Fruit fly (Drosophila melanogaster) whole organism, embryonic: ENCODE results near the gene CG43117.

Source experiments
- ATbp ChIP-seq: fragments of 200-800 bp; sonication (Bioruptor generic); optimal IDR thresholded peaks from 2 replicates; lab custom pipeline; 2017; ENCODE audit warnings: missing biosample characterization, mild to moderate bottlenecking, missing genetic modification characterization, missing genetic modification reagents
- Ada2b ChIP-seq: fragments of 200-800 bp; sonication (Bioruptor generic); IDR thresholded peaks from 2 replicates; pipeline ENCODE4 v1.3.6; 2022; ENCODE audit warnings: missing biosample characterization, missing genetic modification characterization
- Atf-2 ChIP-seq: fragments of 200-800 bp; sonication (Bioruptor generic); optimal IDR thresholded peaks from 2 replicates; lab custom pipeline; 2016; ENCODE audit warnings: missing biosample characterization, missing genetic modification characterization
- C15 ChIP-seq: fragments of 200-800 bp; sonication (Bioruptor generic); IDR thresholded peaks from 3 replicates; pipeline ENCODE4 v1.3.6; 2022; ENCODE audit warnings: missing biosample characterization, missing genetic modification characterization
- CG11696 ChIP-seq: fragments of 200-800 bp; sonication (Bioruptor generic); IDR thresholded peaks from 2 replicates; pipeline ENCODE4 v1.3.6; 2022; ENCODE audit warnings: missing biosample characterization, missing genetic modification characterization
- CG12659 ChIP-seq: fragments of 200-800 bp; sonication (Bioruptor generic); optimal IDR thresholded peaks from 3 replicates; lab custom pipeline; 2017; ENCODE audit warnings: mild to moderate bottlenecking, missing biosample characterization, missing genetic modification reagents, missing genetic modification characterization
- CG13424 ChIP-seq: fragments of 200-800 bp; sonication (Bioruptor generic); optimal IDR thresholded peaks from 2 replicates; lab custom pipeline; 2019; ENCODE audit warnings: missing biosample characterization, mild to moderate bottlenecking, missing genetic modification characterization, moderate library complexity
- CG13775 ChIP-seq: fragments of 200-800 bp; sonication (Bioruptor generic); optimal IDR thresholded peaks from 3 replicates; lab custom pipeline; 2017; ENCODE audit warnings: missing biosample characterization, mild to moderate bottlenecking, missing genetic modification characterization
- CG14014 ChIP-seq: fragments of 200-800 bp; sonication (Bioruptor generic); IDR thresholded peaks from 2 replicates; pipeline ENCODE4 v1.3.6; 2022; ENCODE audit warnings: missing biosample characterization, missing genetic modification characterization
- CG14441 ChIP-seq: fragments of 200-800 bp; sonication (Bioruptor generic); IDR thresholded peaks from 2 replicates; pipeline ENCODE4 v1.3.6; 2022; ENCODE audit warnings: missing biosample characterization, missing genetic modification characterization
- CG15514 ChIP-seq: fragments of 200-800 bp; sonication (Bioruptor generic); optimal IDR thresholded peaks from 3 replicates; lab custom pipeline; 2017; ENCODE audit warnings: missing biosample characterization, missing genetic modification characterization, mild to moderate bottlenecking, moderate library complexity, missing genetic modification reagents
- CG1602 ChIP-seq: fragments of 200-800 bp; sonication (Bioruptor generic); optimal IDR thresholded peaks from 3 replicates; lab custom pipeline; 2016; ENCODE audit warnings: missing biosample characterization, missing genetic modification characterization
- CG17328 ChIP-seq: fragments of 200-800 bp; sonication (Bioruptor generic); IDR thresholded peaks from 2 replicates; pipeline ENCODE4 v1.3.6; 2022; ENCODE audit warnings: missing biosample characterization, missing genetic modification characterization
- CG2120 ChIP-seq: fragments of 200-800 bp; sonication (Bioruptor generic); optimal IDR thresholded peaks from 3 replicates; lab custom pipeline; 2016; ENCODE audit warnings: missing biosample characterization, missing genetic modification characterization
- CG42726 ChIP-seq: fragments of 200-800 bp; sonication (Bioruptor generic); IDR thresholded peaks from 2 replicates; pipeline ENCODE4 v1.3.6; 2022; ENCODE audit warnings: missing biosample characterization, missing genetic modification characterization; ENCODE audit not compliant: partially characterized antibody
- CG4360 ChIP-seq: fragments of 200-800 bp; sonication (Bioruptor generic); IDR thresholded peaks from 2 replicates; pipeline ENCODE4 v1.3.6; 2022; ENCODE audit warnings: missing biosample characterization, missing genetic modification characterization
- CG4404 ChIP-seq: fragments of 200-800 bp; sonication (Bioruptor generic); IDR thresholded peaks from 2 replicates; pipeline ENCODE4 v1.3.6; 2022; ENCODE audit warnings: missing biosample characterization, missing genetic modification characterization
- CG5180 ChIP-seq: fragments of 200-800 bp; sonication (Bioruptor generic); optimal IDR thresholded peaks from 3 replicates; lab custom pipeline; 2017; ENCODE audit warnings: missing biosample characterization, missing genetic modification characterization, mild to moderate bottlenecking, moderate library complexity, missing genetic modification reagents
- CG7786 ChIP-seq: fragments of 200-800 bp; sonication (Bioruptor generic); optimal IDR thresholded peaks from 2 replicates; lab custom pipeline; 2016; ENCODE audit warnings: missing biosample characterization, missing genetic modification characterization
- CG7928 ChIP-seq: fragments of 200-800 bp; sonication (Bioruptor generic); optimal IDR thresholded peaks from 2 replicates; lab custom pipeline; 2017; ENCODE audit warnings: missing biosample characterization, mild to moderate bottlenecking, missing genetic modification characterization
- CG8388 ChIP-seq: fragments of 200-800 bp; sonication (Bioruptor generic); optimal IDR thresholded peaks from 2 replicates; lab custom pipeline; 2019; ENCODE audit warnings: missing biosample characterization, mild to moderate bottlenecking, missing genetic modification characterization, moderate library complexity
- CTCF ChIP-seq: fragments of 200-800 bp; sonication (Bioruptor generic); optimal IDR thresholded peaks from 2 replicates; lab custom pipeline; 2017; ENCODE audit warnings: missing biosample characterization, mild to moderate bottlenecking, missing genetic modification characterization, moderate library complexity
- Dip3 ChIP-seq: fragments of 200-800 bp; sonication (Bioruptor generic); optimal IDR thresholded peaks from 3 replicates; lab custom pipeline; 2016; ENCODE audit warnings: missing biosample characterization, missing genetic modification characterization
- Drgx ChIP-seq: fragments of 200-800 bp; sonication (Bioruptor generic); IDR thresholded peaks from 2 replicates; pipeline ENCODE4 v1.3.6; 2022; ENCODE audit warnings: missing biosample characterization, missing genetic modification characterization
- Elba2 ChIP-seq: fragments of 200-800 bp; sonication (Bioruptor generic); optimal IDR thresholded peaks from 3 replicates; lab custom pipeline; 2016; ENCODE audit warnings: missing biosample characterization, missing genetic modification characterization
- Meics ChIP-seq: fragments of 200-800 bp; sonication (Bioruptor generic); optimal IDR thresholded peaks from 2 replicates; lab custom pipeline; 2017; ENCODE audit warnings: missing biosample characterization, mild to moderate bottlenecking, missing genetic modification characterization
- Myb ChIP-seq: fragments of 200-800 bp; sonication (Bioruptor generic); optimal IDR thresholded peaks from 2 replicates; lab custom pipeline; 2016; ENCODE audit warnings: missing biosample characterization, missing genetic modification characterization
- Nf-YA ChIP-seq: fragments of 200-800 bp; sonication (Bioruptor generic); IDR thresholded peaks from 2 replicates; pipeline ENCODE4 v1.3.6; 2022; ENCODE audit warnings: missing biosample characterization, missing genetic modification characterization
- Nf-YB ChIP-seq: fragments of 200-800 bp; sonication (Bioruptor generic); optimal IDR thresholded peaks from 3 replicates; lab custom pipeline; 2019; ENCODE audit warnings: missing biosample characterization, mild to moderate bottlenecking, missing genetic modification characterization, moderate library complexity
- NfI ChIP-seq: fragments of 200-800 bp; sonication (Bioruptor generic); optimal IDR thresholded peaks from 3 replicates; lab custom pipeline; 2018; ENCODE audit warnings: missing biosample characterization, mild to moderate bottlenecking, missing genetic modification characterization, moderate library complexity
- Opbp ChIP-seq: fragments of 200-800 bp; sonication (Bioruptor generic); IDR thresholded peaks from 3 replicates; pipeline ENCODE4 v1.3.6; 2022; ENCODE audit warnings: missing biosample characterization, missing genetic modification characterization; ENCODE audit not compliant: partially characterized antibody
- Trl ChIP-seq, 3 experiments: fragments of >200 bp in 2 of 3; fragments of 200-800 bp in 1 of 3; sonication (Bioruptor generic) in 1 of 3; optimal IDR thresholded peaks; 2 replicates in 1 of 3; 3 replicates in 2 of 3; lab custom pipeline; 2016 to 2017; ENCODE audit warnings: missing biosample characterization in 1 of 3, missing genetic modification characterization in 1 of 3
- ci ChIP-seq: fragments of 200-800 bp; sonication (Bioruptor generic); IDR thresholded peaks from 3 replicates; pipeline ENCODE4 v1.3.6; 2022; ENCODE audit warnings: missing biosample characterization, missing genetic modification characterization
- dpn ChIP-seq, 2 experiments: fragments of 200-800 bp; sonication (Bioruptor generic); optimal IDR thresholded peaks; 3 replicates each; lab custom pipeline; 2016; ENCODE audit warnings: missing biosample characterization in 2 of 2, missing genetic modification characterization in 2 of 2
- hb ChIP-seq: fragments of 200-800 bp; sonication (Bioruptor generic); IDR thresholded peaks from 3 replicates; pipeline ENCODE4 v1.3.6; 2022; ENCODE audit warnings: missing biosample characterization, missing genetic modification characterization; ENCODE audit not compliant: partially characterized antibody
- jing ChIP-seq: fragments of 200-800 bp; sonication (Bioruptor generic); optimal IDR thresholded peaks from 2 replicates; lab custom pipeline; 2018; ENCODE audit warnings: missing biosample characterization, mild to moderate bottlenecking, missing genetic modification characterization
- kah ChIP-seq: fragments of 200-800 bp; sonication (Bioruptor generic); optimal IDR thresholded peaks from 2 replicates; lab custom pipeline; 2018; ENCODE audit warnings: missing biosample characterization, mild to moderate bottlenecking, missing genetic modification characterization
- klu ChIP-seq: fragments of 200-800 bp; sonication (Bioruptor generic); IDR thresholded peaks from 2 replicates; pipeline ENCODE4 v1.3.6; 2022; ENCODE audit warnings: missing biosample characterization, missing genetic modification characterization
- lab ChIP-seq: fragments of 200-800 bp; sonication (Bioruptor generic); optimal IDR thresholded peaks from 3 replicates; lab custom pipeline; 2017; ENCODE audit warnings: missing biosample characterization, missing genetic modification characterization, mild to moderate bottlenecking, moderate library complexity, missing genetic modification reagents
- odd ChIP-seq: fragments of 200-800 bp; sonication (Bioruptor generic); optimal IDR thresholded peaks from 2 replicates; lab custom pipeline; 2017; ENCODE audit warnings: missing biosample characterization, mild to moderate bottlenecking, missing genetic modification characterization
- sens-2 ChIP-seq: fragments of 200-800 bp; sonication (Bioruptor generic); IDR thresholded peaks from 2 replicates; pipeline ENCODE4 v1.3.6; 2022; ENCODE audit warnings: missing biosample characterization, missing genetic modification characterization
- sim ChIP-seq: fragments of 200-800 bp; sonication (Bioruptor generic); IDR thresholded peaks from 2 replicates; pipeline ENCODE4 v1.3.6; 2022; ENCODE audit warnings: missing biosample characterization, missing genetic modification characterization
- sr ChIP-seq: fragments of 200-800 bp; sonication (Bioruptor generic); IDR thresholded peaks from 3 replicates; pipeline ENCODE4 v1.3.6; 2022; ENCODE audit warnings: missing biosample characterization, missing genetic modification characterization
- zfh1 ChIP-seq: fragments of 200-800 bp; sonication (Bioruptor generic); IDR thresholded peaks from 3 replicates; pipeline ENCODE4 v1.3.6; 2022; ENCODE audit warnings: missing biosample characterization, missing genetic modification characterization

The CG43117 gene

DNA sequence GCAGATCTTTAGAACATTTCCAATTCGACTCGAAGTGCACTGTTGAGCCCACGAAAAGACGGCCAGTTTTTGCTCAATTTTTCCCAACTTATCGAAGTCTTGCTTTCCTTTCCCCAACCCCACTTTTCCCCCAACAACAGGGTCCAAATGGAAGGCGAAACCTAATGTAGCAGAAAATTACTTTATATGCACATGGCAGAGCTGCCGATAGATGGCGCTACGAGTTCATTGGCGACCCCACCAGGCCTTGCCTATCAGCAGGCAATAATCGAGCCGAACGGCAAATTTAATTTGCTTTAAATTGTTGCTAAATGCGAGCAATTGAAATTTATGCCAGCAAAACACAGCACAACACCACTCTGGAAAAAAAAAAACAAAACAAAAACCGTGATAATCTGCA is 22.1 kb upstream of the CG43117 start:
- no peak for TF ChIP-seq CG42726
- TF ChIP-seq CTCF (GFP tag; lab: Kevin White, UChicago), result peak; percentile 83
- no peak for TF ChIP-seq CG7786 (GFP tag; lab: Kevin White, UChicago)
- TF ChIP-seq Dip3, result no peak
- no peak for TF ChIP-seq CG14441 (GFP tag; lab: Robert Waterston, UW)

DNA sequence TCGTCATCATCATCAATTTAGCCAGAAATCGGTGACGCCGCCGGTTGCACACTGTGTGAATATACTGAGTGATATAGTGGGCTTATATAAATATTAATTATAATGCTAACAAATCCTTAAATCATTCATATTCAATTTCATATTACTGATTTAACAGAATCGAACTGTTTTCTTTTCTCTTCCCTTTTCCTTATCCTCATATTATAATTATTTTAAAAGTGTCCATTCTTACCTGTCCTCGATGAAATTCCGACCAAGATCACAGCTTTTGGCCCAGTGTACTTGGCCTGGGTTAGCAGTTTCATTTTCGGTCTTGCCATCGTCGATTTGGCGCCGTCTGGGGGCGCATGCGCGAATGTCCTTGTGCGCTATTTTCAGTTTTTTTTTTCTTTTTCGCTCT is 21.6 kb upstream of the CG43117 start:
- TF ChIP-seq Drgx (peak; percentile 43; the same call in 1 of the 2 replicates), Atf-2 (GFP tag; lab: Kevin White, UChicago) (no peak), CG2120 (GFP tag; lab: Kevin White, UChicago) (no peak)

DNA sequence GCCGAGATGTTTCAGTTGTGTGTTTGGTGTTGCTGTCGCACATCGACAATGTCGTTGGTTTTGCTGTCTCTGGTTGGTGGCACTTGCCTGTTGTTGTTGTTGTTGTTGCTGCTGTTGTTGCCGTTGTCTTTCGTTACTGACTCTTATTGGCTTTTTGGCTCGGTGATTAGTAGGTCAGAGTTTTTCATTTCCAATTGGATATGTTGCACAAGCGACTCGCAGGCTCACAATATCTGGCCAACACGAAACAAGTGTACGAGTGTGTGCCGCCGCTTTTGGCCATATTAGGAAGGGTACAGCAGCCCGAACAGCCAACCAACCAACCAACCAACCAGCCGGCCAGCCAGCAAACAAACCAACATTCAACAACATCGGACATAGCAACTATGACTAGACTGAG is 20.9 kb upstream of the CG43117 start:
- TF ChIP-seq CG4360 (GFP tag; lab: Robert Waterston, UW) (0 out of 2 replicates have a peak, but pooled peaks have one; percentile 16), odd (GFP tag; lab: Kevin White, UChicago) (no peak), Nf-YA (no peak), Myb (GFP tag; lab: Kevin White, UChicago) (no peak), Elba2 (GFP tag; lab: Kevin White, UChicago) (peak; percentile 91)

DNA sequence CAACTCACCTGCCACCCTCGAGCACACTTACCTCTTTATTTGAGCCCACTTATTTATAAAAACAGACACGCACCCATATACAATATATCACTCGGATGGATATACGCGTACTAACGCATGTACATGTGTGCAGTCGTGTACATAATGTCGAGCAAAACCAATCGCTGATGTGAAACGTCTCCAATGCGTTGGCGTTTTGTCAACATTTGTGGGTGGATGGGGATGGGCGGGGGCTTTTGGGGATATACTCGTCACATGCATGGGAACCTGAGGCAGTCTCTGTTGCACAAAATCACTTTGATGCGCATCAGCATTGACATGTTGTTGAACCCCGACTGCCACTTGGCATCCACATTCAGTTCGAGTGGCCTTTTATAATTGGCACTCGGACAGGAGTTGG is 18.6 kb upstream of the CG43117 start:
- peak; percentile 91 for TF ChIP-seq sr (GFP tag; lab: Robert Waterston, UW)
- TF ChIP-seq ci (GFP tag; lab: Robert Waterston, UW), result no peak

DNA sequence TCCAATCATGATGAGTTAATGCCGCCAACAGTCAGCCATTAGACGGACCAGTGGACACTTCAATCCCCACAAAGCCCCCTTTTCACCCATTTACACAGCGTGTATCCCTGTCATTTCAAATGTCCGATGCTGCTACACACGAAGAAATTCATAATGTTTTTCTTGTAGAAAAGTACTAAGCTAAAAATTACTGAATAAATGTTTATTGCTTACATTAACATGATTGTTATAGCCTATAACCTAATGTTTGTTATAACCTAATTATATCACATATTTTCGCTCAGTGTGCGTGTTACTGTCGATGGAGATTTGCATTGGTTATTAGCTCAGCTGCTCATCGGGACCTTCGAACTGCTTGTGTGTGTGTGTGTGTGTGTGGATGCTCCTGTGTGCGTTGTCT is 18.1 kb upstream of the CG43117 start:
- 0 out of 2 replicates have a peak, but pooled peaks have one; percentile 32 for TF ChIP-seq CG11696 (GFP tag; lab: Robert Waterston, UW)
- TF ChIP-seq kah (GFP tag; lab: Kevin White, UChicago), result no peak
- no peak for TF ChIP-seq CG12659 (GFP tag; lab: Kevin White, UChicago)
- TF ChIP-seq sens-2 (GFP tag; lab: Robert Waterston, UW), result peak; percentile 68; the same call in 1 of the 2 replicates
- TF ChIP-seq klu, result no peak
- no peak for TF ChIP-seq Trl (optimal IDR thresholded peaks at IDR 0.05; lab: Kevin White, UChicago)
- TF ChIP-seq Trl (GFP tag; optimal IDR thresholded peaks at IDR 0.05; lab: Kevin White, UChicago), result peak; percentile 40
- no peak for TF ChIP-seq sim (GFP tag; lab: Robert Waterston, UW)
- 0 out of 2 replicates have a peak, but pooled peaks have one; percentile 33 for TF ChIP-seq CG4404 (GFP tag; lab: Robert Waterston, UW)
- no peak for TF ChIP-seq Opbp (GFP tag; lab: Robert Waterston, UW)
- TF ChIP-seq CG13424 (tag; lab: Kevin White, UChicago), result peak; percentile 24
- peak; percentile 38 for TF ChIP-seq ATbp (GFP tag; lab: Kevin White, UChicago)
- TF ChIP-seq hb (GFP tag; lab: Robert Waterston, UW), result no peak
- peak; percentile 64 for TF ChIP-seq Ada2b (GFP tag; lab: Robert Waterston, UW)
- peak; percentile 43; the same call in 1 of the 2 replicates for TF ChIP-seq CG14014 (GFP tag; lab: Robert Waterston, UW)
- peak; percentile 13 for TF ChIP-seq NfI
- TF ChIP-seq CG8388 (GFP tag; lab: Kevin White, UChicago), result peak; percentile 41
- no peak for TF ChIP-seq C15 (GFP tag; lab: Robert Waterston, UW)
- TF ChIP-seq CG15514 (GFP tag; lab: Kevin White, UChicago), result no peak
- TF ChIP-seq dpn (GFP tag; optimal IDR thresholded peaks at IDR 0.05; lab: Kevin White, UChicago), result peak; percentile 42 to 53
- TF ChIP-seq zfh1 (GFP tag; lab: Robert Waterston, UW), result 0 out of 3 replicates have a peak, but pooled peaks have one; percentile 41
- no peak for TF ChIP-seq CG5180 (GFP tag; lab: Kevin White, UChicago)
- no peak for TF ChIP-seq Nf-YB (GFP tag; lab: Kevin White, UChicago)
- TF ChIP-seq CG1602, result peak; percentile 23
- TF ChIP-seq jing (GFP tag; lab: Kevin White, UChicago), result peak; percentile 24
- TF ChIP-seq lab (GFP tag; lab: Kevin White, UChicago), result peak; percentile 20
- peak; percentile 13 for TF ChIP-seq CG13775 (GFP tag; lab: Kevin White, UChicago)
- TF ChIP-seq CG7928, result no peak
- peak; percentile 8 for TF ChIP-seq Meics (GFP tag; lab: Kevin White, UChicago)
- TF ChIP-seq CG17328 (GFP tag; lab: Robert Waterston, UW), result peak; percentile 35; the same call in 1 of the 2 replicates
- peak; percentile 30; the same call in 1 of the 2 replicates for TF ChIP-seq CG14441 (GFP tag; lab: Robert Waterston, UW)
